Worm (Caenorhabditis elegans): ENCODE measurements around the gene F20G2.2.

DNA sequence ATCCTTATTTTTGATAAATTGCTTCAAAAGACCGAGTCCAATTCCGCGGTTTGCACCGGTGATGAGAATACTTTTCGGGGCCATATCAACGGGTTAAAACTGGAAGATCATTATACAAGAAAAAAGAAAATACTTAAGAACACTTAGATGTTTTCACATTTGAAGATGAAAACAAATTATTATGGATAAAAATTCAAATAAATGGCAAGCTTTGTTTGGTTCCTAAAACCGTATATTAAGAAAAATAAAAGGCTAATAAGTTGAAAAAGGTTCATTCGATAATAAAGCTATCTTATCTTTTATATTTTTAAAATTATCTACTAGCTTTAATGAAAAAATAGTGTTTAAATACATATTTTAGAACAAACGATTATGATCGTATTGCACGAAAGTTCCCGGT, 2.7 kb downstream of the F20G2.2 start, which contains the start of gene F20G2.1:
- TF ChIP-seq unc-39 (tag; optimal IDR thresholded peaks at IDR 0.05) (no peak), ztf-11 (tag; optimal IDR thresholded peaks at IDR 0.05) (no peak), nhr-28 (tag; optimal IDR thresholded peaks at IDR 0.05) (no peak), lin-32 (GFP tag; optimal IDR thresholded peaks at IDR 0.05) (no peak), elt-3 (tag; optimal IDR thresholded peaks at IDR 0.05) (no peak), elt-1 (tag; optimal IDR thresholded peaks at IDR 0.05; ENCODE audit: borderline replicate concordance, insufficient read depth) (no peak), lin-13 (tag; optimal IDR thresholded peaks at IDR 0.05) (no peak), lsy-2 (tag; optimal IDR thresholded peaks at IDR 0.05) (no peak), hlh-1 (tag; optimal IDR thresholded peaks at IDR 0.05) (no peak), mls-2 (tag; optimal IDR thresholded peaks at IDR 0.05) (no peak), nhr-237 (tag; optimal IDR thresholded peaks at IDR 0.05) (no peak), unc-62 (GFP tag; optimal IDR thresholded peaks at IDR 0.05) (no peak), snpc-4 (tag; optimal IDR thresholded peaks at IDR 0.05) (no peak)
